Fruit fly (Drosophila melanogaster): ENCODE results near the gene CG3198.

Gene CG3198

DNA sequence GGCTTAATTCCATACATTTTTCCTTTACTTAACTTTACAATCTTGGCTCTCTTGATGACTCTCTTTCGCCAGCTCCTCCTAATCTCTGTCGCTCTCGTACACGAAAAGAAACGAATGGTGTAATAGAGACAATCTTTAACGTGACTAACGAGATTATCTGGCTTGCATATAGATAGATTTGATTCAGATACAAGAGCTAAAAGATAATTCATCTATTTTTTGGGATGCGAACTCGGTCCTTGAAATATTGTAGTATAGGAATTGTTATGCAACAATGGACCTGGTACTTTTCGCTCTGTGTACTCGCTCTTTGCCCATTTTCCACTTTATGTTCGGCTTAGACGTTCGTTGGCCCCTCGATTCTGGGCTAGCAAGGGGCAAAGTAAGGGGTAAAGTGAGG lies 37.5 kb upstream of the CG3198 start (continued):
- TF ChIP-seq GATAd (GFP tag; optimal IDR thresholded peaks at IDR 0.05), result no peak
- no peak for TF ChIP-seq lola (GFP tag; optimal IDR thresholded peaks at IDR 0.05)

DNA sequence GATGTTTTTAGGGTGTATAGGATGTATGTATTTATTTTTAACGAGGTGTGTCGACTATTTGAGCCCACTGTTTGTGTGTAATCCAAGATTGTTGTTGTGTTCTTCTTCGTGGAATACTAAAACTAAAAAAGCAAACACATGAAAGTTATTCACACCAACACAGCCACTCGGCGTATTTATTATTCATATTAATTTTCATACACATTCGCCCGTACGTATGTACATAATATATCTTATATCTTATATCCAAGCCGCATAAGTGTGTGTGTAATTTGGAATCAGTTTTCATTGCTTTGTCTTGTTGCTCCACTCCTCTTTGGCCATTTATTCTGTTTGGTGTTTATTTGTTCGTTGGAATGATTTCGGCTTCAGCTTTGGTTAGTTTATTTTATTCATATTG lies 36.9 kb upstream of the CG3198 start:
- TF ChIP-seq Hnf4 (GFP tag; optimal IDR thresholded peaks at IDR 0.05) (no peak), HLH106 (tag; optimal IDR thresholded peaks at IDR 0.05) (no peak), Hr83 (GFP tag; optimal IDR thresholded peaks at IDR 0.05; ENCODE audit: poor library complexity, severe bottlenecking) (no peak), usp (GFP tag; optimal IDR thresholded peaks at IDR 0.05) (no peak), OdsH (GFP tag; optimal IDR thresholded peaks at IDR 0.05) (no peak), h (GFP tag; optimal IDR thresholded peaks at IDR 0.05) (no peak), Jra (GFP tag; optimal IDR thresholded peaks at IDR 0.05) (no peak), woc (GFP tag; optimal IDR thresholded peaks at IDR 0.05) (no peak), CG32264 (GFP tag; optimal IDR thresholded peaks at IDR 0.05) (no peak), sage (GFP tag; optimal IDR thresholded peaks at IDR 0.05) (no peak), ey (GFP tag; optimal IDR thresholded peaks at IDR 0.05) (no peak), dsf (GFP tag; optimal IDR thresholded peaks at IDR 0.05; ENCODE audit: borderline replicate concordance) (no peak), Abd-B (GFP tag; optimal IDR thresholded peaks at IDR 0.05) (no peak), pan (optimal IDR thresholded peaks at IDR 0.05) (no peak)

DNA sequence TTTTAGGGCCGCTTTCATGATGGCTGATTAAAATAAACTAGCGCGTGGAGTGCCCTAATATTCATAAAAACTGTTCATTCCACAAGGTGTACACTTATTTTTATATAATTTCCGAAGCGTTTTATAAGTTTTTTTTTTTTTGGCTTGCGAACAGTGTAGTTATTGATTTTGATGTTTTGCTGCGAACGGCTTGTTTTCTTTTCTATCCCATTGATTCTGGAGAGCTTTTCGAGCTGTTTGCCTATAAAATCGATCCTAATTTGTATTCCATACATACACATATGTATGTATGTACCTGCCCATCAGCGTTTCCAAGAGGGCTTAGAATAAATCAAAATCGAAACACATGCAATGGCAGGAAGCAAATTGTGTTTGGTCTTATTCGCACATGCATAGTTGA lies 36.5 kb upstream of the CG3198 start:
- no peak for TF ChIP-seq Vsx2 (GFP tag; optimal IDR thresholded peaks at IDR 0.05; ENCODE audit: partially characterized antibody)

DNA sequence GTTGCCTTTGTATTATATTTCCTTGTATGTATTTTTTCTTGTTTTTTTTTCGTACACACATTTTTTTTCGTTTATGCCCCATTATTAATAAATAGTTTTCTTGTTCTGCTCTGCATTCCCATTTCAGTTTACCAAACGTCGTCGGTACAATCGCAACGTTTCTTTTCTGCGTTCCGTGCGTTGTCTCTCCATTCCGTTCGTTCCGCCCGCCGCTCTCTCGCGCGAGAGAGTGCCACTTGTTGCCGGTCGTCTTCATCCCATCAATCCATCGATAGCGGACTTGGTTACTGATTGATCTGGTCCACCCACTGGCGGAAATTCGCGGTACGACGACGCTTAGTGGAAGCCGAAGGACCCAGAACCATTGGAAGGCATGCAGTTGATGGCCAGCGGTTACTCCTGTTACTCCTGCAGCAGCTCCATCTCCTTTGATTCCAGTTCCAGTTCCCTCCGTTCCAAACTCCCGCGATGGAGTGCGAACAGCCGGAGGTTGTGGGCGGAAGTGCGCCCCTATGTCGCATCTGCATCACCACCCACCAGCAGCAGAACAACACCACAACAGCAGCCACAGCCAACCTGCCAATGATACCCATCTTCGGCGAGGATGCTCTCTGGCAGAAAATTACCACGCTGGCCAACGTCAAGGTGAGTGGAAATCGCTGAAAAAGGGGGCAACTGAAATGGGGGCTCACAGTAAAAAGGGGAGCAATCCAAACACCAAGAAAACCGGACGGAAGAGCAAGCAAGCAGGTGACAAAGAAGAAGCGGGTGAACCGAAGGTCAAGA lies 35.7 kb upstream of the CG3198 start:
- TF ChIP-seq Sp1 (GFP tag; optimal IDR thresholded peaks at IDR 0.05) (no peak), Hnf4 (GFP tag; optimal IDR thresholded peaks at IDR 0.05) (no peak), Dfd (GFP tag; optimal IDR thresholded peaks at IDR 0.05) (no peak), woc (GFP tag; optimal IDR thresholded peaks at IDR 0.05) (no peak), fru (GFP tag; optimal IDR thresholded peaks at IDR 0.05) (no peak), lola (GFP tag; optimal IDR thresholded peaks at IDR 0.05) (no peak), jim (GFP tag; optimal IDR thresholded peaks at IDR 0.05) (no peak), ey (GFP tag; optimal IDR thresholded peaks at IDR 0.05) (no peak), sv (GFP tag; optimal IDR thresholded peaks at IDR 0.05) (no peak), rgr (GFP tag; optimal IDR thresholded peaks at IDR 0.05) (no peak), OdsH (GFP tag; optimal IDR thresholded peaks at IDR 0.05) (no peak), foxo (GFP tag; optimal IDR thresholded peaks at IDR 0.05) (no peak), Hr78 (GFP tag; optimal IDR thresholded peaks at IDR 0.05) (no peak)

DNA sequence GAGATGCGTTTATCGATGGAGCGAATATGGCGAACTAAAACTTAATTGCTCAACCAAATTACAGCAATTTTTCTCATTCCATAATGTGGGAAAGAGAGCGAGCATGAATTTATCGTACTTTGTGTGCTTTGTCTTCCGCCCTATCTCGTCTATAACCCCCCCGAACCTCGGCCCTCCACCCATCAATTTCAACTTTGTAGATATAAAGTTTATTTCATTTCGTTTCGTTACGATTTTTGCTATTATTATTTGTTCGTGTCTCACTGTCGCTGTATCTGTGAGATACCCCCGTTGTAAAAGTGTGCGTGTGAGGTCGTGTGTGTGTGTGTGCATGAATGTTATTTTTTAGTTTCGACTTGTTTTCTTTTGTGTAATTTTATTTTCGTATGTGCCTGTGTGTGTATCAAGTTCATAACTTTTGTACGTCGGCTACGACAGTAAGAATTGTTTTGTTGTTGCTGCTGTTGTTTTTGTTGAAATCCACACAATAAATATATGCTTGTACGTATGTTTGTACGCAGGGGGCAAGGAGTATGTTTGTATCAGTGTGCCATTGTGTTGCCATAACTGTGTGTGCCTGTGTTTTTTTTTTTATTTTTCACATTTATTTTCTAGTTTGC lies 34.9 kb upstream of the CG3198 start:
- TF ChIP-seq woc (GFP tag; optimal IDR thresholded peaks at IDR 0.05) (no peak), CrebA (GFP tag; optimal IDR thresholded peaks at IDR 0.05; ENCODE audit: borderline replicate concordance) (no peak), psq (GFP tag; optimal IDR thresholded peaks at IDR 0.05) (no peak), CG32264 (GFP tag; optimal IDR thresholded peaks at IDR 0.05) (no peak)

DNA sequence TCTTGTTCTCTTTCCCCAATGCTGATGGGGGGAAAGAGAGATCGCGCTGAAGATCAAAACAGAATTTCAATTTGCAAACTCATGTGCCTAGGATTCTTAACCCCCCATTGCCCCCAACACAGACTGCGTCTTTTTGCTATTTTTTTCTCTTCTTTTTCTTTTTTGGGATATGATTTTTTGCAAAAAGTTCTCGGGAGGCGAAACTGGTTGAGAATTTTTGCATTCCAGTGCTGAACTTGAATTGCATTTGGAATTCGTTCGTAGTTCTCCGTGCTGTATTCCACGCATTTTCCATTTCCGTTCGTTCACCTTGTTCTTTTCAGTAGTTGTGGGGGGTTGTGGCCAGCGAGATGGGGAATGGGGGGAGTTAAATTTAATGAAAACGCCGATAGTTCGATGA lies 34.4 kb upstream of the CG3198 start:
- TF ChIP-seq Jra (GFP tag; optimal IDR thresholded peaks at IDR 0.05), result no peak
- peak; percentile 25 for TF ChIP-seq Dif (GFP tag; optimal IDR thresholded peaks at IDR 0.05; ENCODE audit: partially characterized antibody)
- TF ChIP-seq br (GFP tag; optimal IDR thresholded peaks at IDR 0.05), result no peak
- TF ChIP-seq usp (GFP tag; optimal IDR thresholded peaks at IDR 0.05), result no peak

Data from whole organism, wandering third instar larva.